Worm (Caenorhabditis elegans): ENCODE results near the gene str-205.

- TF ChIP-seq snpc-4 (tag; optimal IDR thresholded peaks at IDR 0.05) = no peak
- no peak for TF ChIP-seq aly-2 (tag; optimal IDR thresholded peaks at IDR 0.05)
- no peak for TF ChIP-seq lin-15B (tag; optimal IDR thresholded peaks at IDR 0.05)
- TF ChIP-seq ama-1 (optimal IDR thresholded peaks at IDR 0.05) = no peak
- TF ChIP-seq tbx-2 (tag; optimal IDR thresholded peaks at IDR 0.05) = no peak
- TF ChIP-seq jun-1 (tag; optimal IDR thresholded peaks at IDR 0.05) = no peak
Measured at ce11 chrV:4962968-4963367, 33.2 kb upstream of the str-205 start, which contains the start of gene tam-1.

All from whole organism, L3 larva.